Worm (Caenorhabditis elegans) whole organism, L4/young adult: ENCODE results near the gene F43E2.1.

Experiments
- dao-5 ChIP-seq: sonication (generic microtip); optimal IDR thresholded peaks from 2 replicates; lab custom pipeline; 2016; ENCODE audit warnings: missing genotype, missing genetic modification characterization, moderate library complexity, missing compliant biosample characterization
- him-1 ChIP-seq: sonication (generic microtip); optimal IDR thresholded peaks from 2 replicates; lab custom pipeline; 2016; ENCODE audit warnings: missing genotype, missing genetic modification reagents, missing genetic modification characterization, missing compliant biosample characterization

ce11 chrII:7402625-7403024, 27.5 kb downstream of the F43E2.1 start, which contains the start of gene nas-7:
- no peak for TF ChIP-seq him-1 (tag; lab: Kevin White, UChicago)
- TF ChIP-seq dao-5 = no peak
